Worm (Caenorhabditis elegans) whole organism, early embryonic: ENCODE data around the gene lgg-1.

Source experiments
- B0310.2 ChIP-seq: sonication (generic microtip); optimal IDR thresholded peaks from 2 replicates; lab custom pipeline; 2016; ENCODE audit warnings: mild to moderate bottlenecking, missing genetic modification characterization, missing compliant biosample characterization
- F13C5.2 ChIP-seq: sonication (generic microtip); optimal IDR thresholded peaks from 2 replicates; lab custom pipeline; 2017; ENCODE audit warnings: mild to moderate bottlenecking, missing genetic modification characterization, inconsistent platforms, missing compliant biosample characterization
- aly-1 ChIP-seq: sonication (generic microtip); optimal IDR thresholded peaks from 2 replicates; lab custom pipeline; 2016; ENCODE audit warnings: missing genetic modification characterization, missing compliant biosample characterization
- ama-1 ChIP-seq: fragments of 150-350 bp; optimal IDR thresholded peaks from 2 replicates; lab custom pipeline; 2014
- ceh-13 ChIP-seq: fragments of 200-800 bp; sonication (Bioruptor generic); optimal IDR thresholded peaks from 2 replicates; lab custom pipeline; 2018; ENCODE audit warnings: mild to moderate bottlenecking, missing genetic modification characterization, missing compliant biosample characterization
- ceh-36 ChIP-seq: sonication (generic microtip); optimal IDR thresholded peaks from 2 replicates; lab custom pipeline; 2016; ENCODE audit warnings: missing genetic modification characterization, inconsistent platforms, missing compliant biosample characterization
- ets-7 ChIP-seq: sonication (generic microtip); optimal IDR thresholded peaks from 2 replicates; lab custom pipeline; 2016; ENCODE audit warnings: missing genotype, missing genetic modification characterization, missing compliant biosample characterization
- flt-1 ChIP-seq: fragments of 200-800 bp; sonication (Bioruptor generic); IDR thresholded peaks from 2 replicates; pipeline ENCODE4 v1.3.6; 2022; ENCODE audit warnings: missing genetic modification characterization, missing compliant biosample characterization
- hmbx-1 ChIP-seq: sonication (generic microtip); optimal IDR thresholded peaks from 2 replicates; lab custom pipeline; 2016; ENCODE audit warnings: mild to moderate bottlenecking, missing genetic modification characterization, missing compliant biosample characterization
- hmg-4 ChIP-seq: fragments of 200-800 bp; sonication (Bioruptor generic); optimal IDR thresholded peaks from 2 replicates; lab custom pipeline; 2018; ENCODE audit warnings: mild to moderate bottlenecking, missing genetic modification characterization, missing compliant biosample characterization
- hnd-1 ChIP-seq: sonication (generic microtip); optimal IDR thresholded peaks from 2 replicates; lab custom pipeline; 2016; ENCODE audit warnings: missing genetic modification characterization, missing compliant biosample characterization
- pes-1 ChIP-seq: fragments of 200-800 bp; sonication (Bioruptor generic); IDR thresholded peaks from 2 replicates; pipeline ENCODE4 v1.3.6; 2022; ENCODE audit warnings: missing genetic modification reagents, missing genetic modification characterization, missing compliant biosample characterization
- scrt-1 ChIP-seq: fragments of 200-800 bp; sonication (Bioruptor generic); IDR thresholded peaks from 2 replicates; pipeline ENCODE4 v1.3.6; 2022; ENCODE audit warnings: missing genetic modification characterization, missing compliant biosample characterization
- sea-1 ChIP-seq: fragments of 200-800 bp; sonication (Bioruptor generic); conservative IDR thresholded peaks from 2 replicates; pipeline ENCODE4 v1.3.6; 2022; ENCODE audit warnings: missing genetic modification characterization, missing compliant biosample characterization
- tbx-11 ChIP-seq: fragments of 200-800 bp; sonication (Bioruptor generic); IDR thresholded peaks from 2 replicates; pipeline ENCODE4 v1.3.6; 2022; ENCODE audit warnings: missing genetic modification characterization, missing compliant biosample characterization
- tbx-37 ChIP-seq: fragments of 200-800 bp; sonication (Bioruptor generic); conservative IDR thresholded peaks from 2 replicates; pipeline ENCODE4 v1.3.6; 2022; ENCODE audit warnings: missing genetic modification reagents, missing genetic modification characterization, missing compliant biosample characterization
- tra-4 ChIP-seq: sonication (generic microtip); optimal IDR thresholded peaks from 2 replicates; lab custom pipeline; 2017; ENCODE audit warnings: missing genetic modification characterization, missing compliant biosample characterization

The lgg-1 gene

ce11 chrII:6347341-6348118, at the start of gene lgg-1:
TSS of gene lgg-1 (minus strand) at chrII:6347719.
- TF ChIP-seq ama-1 (peak; percentile 23), ets-7 (tag; lab: Kevin White, UChicago) (no peak), scrt-1 (no peak), sea-1 (0 out of 2 replicates have a peak, but pooled peaks have one; percentile 48), F13C5.2 (peak; percentile 20)

- no peak for TF ChIP-seq F13C5.2
- no peak for TF ChIP-seq hnd-1 (tag; lab: Kevin White, UChicago)
- TF ChIP-seq flt-1 (GFP tag; lab: Robert Waterston, UW), result no peak
- no peak for TF ChIP-seq ceh-36 (tag; lab: Kevin White, UChicago)
- TF ChIP-seq tbx-11, result no peak
- TF ChIP-seq sea-1, result no peak
- no peak for TF ChIP-seq B0310.2 (tag; lab: Kevin White, UChicago)
- no peak for TF ChIP-seq ets-7 (tag; lab: Kevin White, UChicago)
- TF ChIP-seq hmbx-1, result no peak
- no peak for TF ChIP-seq scrt-1
- no peak for TF ChIP-seq tbx-37 (GFP tag; lab: Robert Waterston, UW)
- TF ChIP-seq ceh-13 (GFP tag; lab: Kevin White, UChicago), result no peak
- TF ChIP-seq ama-1, result no peak
- TF ChIP-seq pes-1, result no peak
- no peak for TF ChIP-seq aly-1 (tag; lab: Kevin White, UChicago)
- TF ChIP-seq hmg-4 (GFP tag; lab: Kevin White, UChicago), result no peak
- no peak for TF ChIP-seq tra-4 (tag; lab: Kevin White, UChicago)
Observed at ce11 chrII:6394037-6394436, 46.5 kb upstream of the lgg-1 start.

- TF ChIP-seq ceh-36 (tag; lab: Kevin White, UChicago), result no peak
- TF ChIP-seq scrt-1, result no peak
- TF ChIP-seq tbx-11, result no peak
- TF ChIP-seq ceh-13 (GFP tag; lab: Kevin White, UChicago), result no peak
- no peak for TF ChIP-seq pes-1
- no peak for TF ChIP-seq tra-4 (tag; lab: Kevin White, UChicago)
- TF ChIP-seq hnd-1 (tag; lab: Kevin White, UChicago), result no peak
- TF ChIP-seq hmg-4 (GFP tag; lab: Kevin White, UChicago), result no peak
- TF ChIP-seq F13C5.2, result no peak
- no peak for TF ChIP-seq hmbx-1
- TF ChIP-seq flt-1 (GFP tag; lab: Robert Waterston, UW), result no peak
- TF ChIP-seq aly-1 (tag; lab: Kevin White, UChicago), result no peak
- no peak for TF ChIP-seq ama-1
- no peak for TF ChIP-seq B0310.2 (tag; lab: Kevin White, UChicago)
- no peak for TF ChIP-seq sea-1
- TF ChIP-seq tbx-37 (GFP tag; lab: Robert Waterston, UW), result no peak
Observed at ce11 chrII:6391195-6391594, 43.7 kb upstream of the lgg-1 start, which contains the start of gene F58F12.3. TSS of gene F58F12.3 (minus strand) at chrII:6391295.

- no peak for TF ChIP-seq B0310.2 (tag; lab: Kevin White, UChicago)
- no peak for TF ChIP-seq hnd-1 (tag; lab: Kevin White, UChicago)
- no peak for TF ChIP-seq flt-1 (GFP tag; lab: Robert Waterston, UW)
- no peak for TF ChIP-seq pes-1
- no peak for TF ChIP-seq ceh-36 (tag; lab: Kevin White, UChicago)
- TF ChIP-seq hmg-4 (GFP tag; lab: Kevin White, UChicago), result no peak
- TF ChIP-seq ama-1, result no peak
- TF ChIP-seq sea-1, result no peak
- no peak for TF ChIP-seq hmbx-1
- no peak for TF ChIP-seq tra-4 (tag; lab: Kevin White, UChicago)
- TF ChIP-seq ets-7 (tag; lab: Kevin White, UChicago), result no peak
- TF ChIP-seq F13C5.2, result no peak
Observed at ce11 chrII:6387937-6388336, 40.4 kb upstream of the lgg-1 start, which contains the start of gene F58F12.2. TSS of gene F58F12.2 (minus strand) at chrII:6388037.

- no peak for TF ChIP-seq tbx-37 (GFP tag; lab: Robert Waterston, UW)
- no peak for TF ChIP-seq tra-4 (tag; lab: Kevin White, UChicago)
- no peak for TF ChIP-seq pes-1
- no peak for TF ChIP-seq B0310.2 (tag; lab: Kevin White, UChicago)
- no peak for TF ChIP-seq ama-1
- TF ChIP-seq hmbx-1, result no peak
- TF ChIP-seq hmg-4 (GFP tag; lab: Kevin White, UChicago), result no peak
- TF ChIP-seq flt-1 (GFP tag; lab: Robert Waterston, UW), result no peak
- no peak for TF ChIP-seq ceh-36 (tag; lab: Kevin White, UChicago)
- no peak for TF ChIP-seq aly-1 (tag; lab: Kevin White, UChicago)
- TF ChIP-seq ceh-13 (GFP tag; lab: Kevin White, UChicago), result no peak
- no peak for TF ChIP-seq F13C5.2
- no peak for TF ChIP-seq ets-7 (tag; lab: Kevin White, UChicago)
- TF ChIP-seq sea-1, result no peak
- no peak for TF ChIP-seq tbx-11
- no peak for TF ChIP-seq scrt-1
- TF ChIP-seq hnd-1 (tag; lab: Kevin White, UChicago), result no peak
Observed at ce11 chrII:6386467-6386866, 38.9 kb upstream of the lgg-1 start, which contains the start of gene F58F12.4. TSS of gene F58F12.4 (plus strand) at chrII:6386767.

- peak; percentile 38; the same call in 1 of the 2 replicates for TF ChIP-seq tbx-37 (GFP tag; lab: Robert Waterston, UW)
- no peak for TF ChIP-seq tbx-11
- peak; percentile 52 for TF ChIP-seq F13C5.2
Observed at ce11 chrII:6383183-6383695, 35.7 kb upstream of the lgg-1 start, which contains the start of gene F58F12.1. TSS of gene F58F12.1 (plus strand) at chrII:6383645.

ce11 chrII:6380866-6381265, 33.3 kb upstream of the lgg-1 start, which contains the start of gene F58F12.12:
TSS of gene F58F12.12 (plus strand) at chrII:6381166.
- TF ChIP-seq tbx-11 (no peak), ama-1 (no peak)
